Fruit fly (Drosophila melanogaster): ENCODE data around the gene Ip259.

Gene Ip259

dm6 chr2L:10439174-10439573 lies 31.0 kb downstream of the Ip259 start, which contains the start of gene Nse4 (continued):
- no peak for TF ChIP-seq Hey (tag; optimal IDR thresholded peaks at IDR 0.05)
- no peak for TF ChIP-seq Camta (GFP tag; optimal IDR thresholded peaks at IDR 0.05)
- TF ChIP-seq CG12155 (GFP tag; optimal IDR thresholded peaks at IDR 0.05), result no peak
- no peak for TF ChIP-seq Dip3 (GFP tag; optimal IDR thresholded peaks at IDR 0.05)
- no peak for TF ChIP-seq CG8089 (GFP tag; optimal IDR thresholded peaks at IDR 0.05)
- TF ChIP-seq Six4 (GFP tag; optimal IDR thresholded peaks at IDR 0.05), result no peak
- no peak for TF ChIP-seq CG30403 (GFP tag; optimal IDR thresholded peaks at IDR 0.05)
- peak; percentile 5 for TF ChIP-seq CoRest (tag; optimal IDR thresholded peaks at IDR 0.05)
- TF ChIP-seq HLH3B (GFP tag; IDR thresholded peaks at IDR 0.05), result no peak
- no peak for TF ChIP-seq wor (GFP tag; IDR thresholded peaks at IDR 0.05)
- TF ChIP-seq HHEX (GFP tag; optimal IDR thresholded peaks at IDR 0.05), result no peak
- TF ChIP-seq CG15514 (GFP tag; optimal IDR thresholded peaks at IDR 0.05), result peak; percentile 25
- TF ChIP-seq lilli (GFP tag; optimal IDR thresholded peaks at IDR 0.05), result no peak
- no peak for TF ChIP-seq CrebB (tag; optimal IDR thresholded peaks at IDR 0.05)
- no peak for TF ChIP-seq CG6854 (GFP tag; optimal IDR thresholded peaks at IDR 0.05)
- TF ChIP-seq nau (GFP tag; optimal IDR thresholded peaks at IDR 0.05), result no peak
- no peak for TF ChIP-seq CG33213 (GFP tag; optimal IDR thresholded peaks at IDR 0.05)
- peak; percentile 86 for TF ChIP-seq CG1024 (GFP tag; IDR thresholded peaks at IDR 0.05)
- peak; percentile 38 for TF ChIP-seq Sry-δ (GFP tag; optimal IDR thresholded peaks at IDR 0.05)
- no peak for TF ChIP-seq Mrtf (GFP tag; IDR thresholded peaks at IDR 0.05)
- TF ChIP-seq crol (GFP tag; IDR thresholded peaks at IDR 0.05), result no peak
- TF ChIP-seq CG11560 (tag; IDR thresholded peaks at IDR 0.05), result no peak
- no peak for TF ChIP-seq Usf (GFP tag; optimal IDR thresholded peaks at IDR 0.05)
- no peak for TF ChIP-seq CG31441 (GFP tag; IDR thresholded peaks at IDR 0.05)
- TF ChIP-seq CG6689 (GFP tag; IDR thresholded peaks at IDR 0.05), result no peak
- TF ChIP-seq CG18619 (GFP tag; optimal IDR thresholded peaks at IDR 0.05), result no peak
- no peak for TF ChIP-seq CG7839 (tag; optimal IDR thresholded peaks at IDR 0.05)
- no peak for TF ChIP-seq NK7.1 (GFP tag; optimal IDR thresholded peaks at IDR 0.05)
- peak; percentile 68 for TF ChIP-seq hbn (GFP tag; IDR thresholded peaks at IDR 0.05; ENCODE audit: partially characterized antibody)
- no peak for TF ChIP-seq ara (GFP tag; IDR thresholded peaks at IDR 0.05)
- TF ChIP-seq CG10267 (tag; optimal IDR thresholded peaks at IDR 0.05), result peak; percentile 31
- no peak for TF ChIP-seq CG1602 (GFP tag; optimal IDR thresholded peaks at IDR 0.05)
- no peak for TF ChIP-seq HLHmδ (GFP tag; optimal IDR thresholded peaks at IDR 0.05)
- peak in 1 of 3 experiments; percentile 32 for TF ChIP-seq lola (GFP tag; optimal IDR thresholded peaks at IDR 0.05)
- TF ChIP-seq GATAe (GFP tag; conservative IDR thresholded peaks at IDR 0.05), result no peak
- TF ChIP-seq ken (GFP tag; IDR thresholded peaks at IDR 0.05), result no peak
- TF ChIP-seq CG8478 (optimal IDR thresholded peaks at IDR 0.05), result no peak
- peak; percentile 89 for TF ChIP-seq bbx (GFP tag; IDR thresholded peaks at IDR 0.05; ENCODE audit: partially characterized antibody)
- TF ChIP-seq CG10979 (tag; optimal IDR thresholded peaks at IDR 0.05), result no peak
- no peak for TF ChIP-seq CG12104 (GFP tag; optimal IDR thresholded peaks at IDR 0.05)
- TF ChIP-seq CG4617 (GFP tag; optimal IDR thresholded peaks at IDR 0.05; ENCODE audit: borderline replicate concordance), result peak; percentile 41
- TF ChIP-seq yki (optimal IDR thresholded peaks at IDR 0.05), result no peak
- no peak for TF ChIP-seq slbo (GFP tag; IDR thresholded peaks at IDR 0.05)
- peak; percentile 94 for TF ChIP-seq HLH4C (GFP tag; IDR thresholded peaks at IDR 0.05; ENCODE audit: partially characterized antibody)
- no peak for TF ChIP-seq Fer2 (tag; optimal IDR thresholded peaks at IDR 0.05)
- no peak for TF ChIP-seq Elba2 (GFP tag; optimal IDR thresholded peaks at IDR 0.05)
- no peak for TF ChIP-seq Oaz (GFP tag; IDR thresholded peaks at IDR 0.05)
- TF ChIP-seq zen (tag; optimal IDR thresholded peaks at IDR 0.05), result peak; percentile 15
- TF ChIP-seq CG10147 (GFP tag; optimal IDR thresholded peaks at IDR 0.05), result no peak
- no peak for TF ChIP-seq CG11093 (GFP tag; IDR thresholded peaks at IDR 0.05)
- TF ChIP-seq CG2202 (tag; optimal IDR thresholded peaks at IDR 0.05), result no peak
- TF ChIP-seq CG12769 (tag; optimal IDR thresholded peaks at IDR 0.05), result no peak
- TF ChIP-seq CG1792 (GFP tag; optimal IDR thresholded peaks at IDR 0.05), result no peak
